Worm (Caenorhabditis elegans): ENCODE measurements around the gene gadr-4.

Gene gadr-4

ce11 chrII:4044349-4044748 lies 18.0 kb downstream of the gadr-4 start, which contains the start of gene rpn-11 (continued):
- TF ChIP-seq Y79H2A.3 (GFP tag; conservative IDR thresholded peaks at IDR 0.05) (0 out of 2 replicates have a peak, but pooled peaks have one; percentile 46), let-526 (GFP tag; IDR thresholded peaks at IDR 0.05) (no peak), F39B2.1 (GFP tag; IDR thresholded peaks at IDR 0.05) (no peak), lag-1 (GFP tag; IDR thresholded peaks at IDR 0.05) (no peak), ztf-3 (GFP tag; optimal IDR thresholded peaks at IDR 0.05) (no peak), hmg-20 (GFP tag; IDR thresholded peaks at IDR 0.05) (no peak), dpl-1 (GFP tag; optimal IDR thresholded peaks at IDR 0.05) (peak; percentile 96), ceh-58 (GFP tag; IDR thresholded peaks at IDR 0.05) (no peak), ekl-4 (GFP tag; IDR thresholded peaks at IDR 0.05) (peak; percentile 72), athp-1 (tag; optimal IDR thresholded peaks at IDR 0.05) (peak; percentile 50), F57A8.1 (GFP tag; optimal IDR thresholded peaks at IDR 0.05) (no peak), F22D6.2 (tag; optimal IDR thresholded peaks at IDR 0.05) (peak; percentile 51), egl-18 (GFP tag; IDR thresholded peaks at IDR 0.05) (no peak), ceh-79 (tag; optimal IDR thresholded peaks at IDR 0.05) (no peak), T26A5.8 (tag; optimal IDR thresholded peaks at IDR 0.05) (no peak), Y53F4B.3 (GFP tag; IDR thresholded peaks at IDR 0.05) (no peak), fkh-3 (tag; optimal IDR thresholded peaks at IDR 0.05) (no peak), B0035.1 (tag; optimal IDR thresholded peaks at IDR 0.05) (no peak), ztf-18 (tag; optimal IDR thresholded peaks at IDR 0.05) (peak; percentile 4), repo-1 (tag; optimal IDR thresholded peaks at IDR 0.05) (peak; percentile 40), rpc-1 (optimal IDR thresholded peaks at IDR 0.05) (no peak), rpc-1 (tag; optimal IDR thresholded peaks at IDR 0.05) (no peak), Y56A3A.18 (GFP tag; IDR thresholded peaks at IDR 0.05) (no peak), mcd-1 (GFP tag; IDR thresholded peaks at IDR 0.05) (peak; percentile 91), mes-4 (tag; optimal IDR thresholded peaks at IDR 0.05) (no peak), bed-1 (GFP tag; IDR thresholded peaks at IDR 0.05) (no peak), dpff-1 (tag; optimal IDR thresholded peaks at IDR 0.05) (no peak), hlh-26 (GFP tag; conservative IDR thresholded peaks at IDR 0.05) (no peak), B0336.3 (GFP tag; IDR thresholded peaks at IDR 0.05) (peak; percentile 68; the same call in 1 of the 2 replicates), nhr-27 (tag; optimal IDR thresholded peaks at IDR 0.05) (no peak), nhr-120 (GFP tag; IDR thresholded peaks at IDR 0.05) (no peak), F57C9.4 (tag; optimal IDR thresholded peaks at IDR 0.05) (no peak), nfya-1 (tag; optimal IDR thresholded peaks at IDR 0.05; ENCODE audit: borderline replicate concordance, insufficient read depth) (no peak), atf-7 (tag; optimal IDR thresholded peaks at IDR 0.05) (peak; percentile 54), dox-1 (GFP tag; IDR thresholded peaks at IDR 0.05) (peak; percentile 92), egrh-3 (GFP tag; IDR thresholded peaks at IDR 0.05) (no peak), bed-2 (GFP tag; IDR thresholded peaks at IDR 0.05) (peak; percentile 10; the same call in 1 of the 2 replicates), lin-35 (GFP tag; optimal IDR thresholded peaks at IDR 0.05) (peak; percentile 62 to 95 (median 69)), tbx-9 (tag; optimal IDR thresholded peaks at IDR 0.05; ENCODE audit: borderline replicate concordance) (no peak), ets-4 (GFP tag; optimal IDR thresholded peaks at IDR 0.05) (no peak), madf-6 (GFP tag; IDR thresholded peaks at IDR 0.05) (peak; percentile 93), snpc-1.3 (tag; optimal IDR thresholded peaks at IDR 0.05; ENCODE audit: insufficient read depth) (peak; percentile 24), F49E8.2 (tag; optimal IDR thresholded peaks at IDR 0.05; ENCODE audit: insufficient read depth) (no peak), C06A6.2 (GFP tag; conservative IDR thresholded peaks at IDR 0.05) (peak; percentile 64; the same call in 1 of the 2 replicates), aptf-2 (GFP tag; conservative IDR thresholded peaks at IDR 0.05) (0 out of 2 replicates have a peak, but pooled peaks have one; percentile 38), T07F8.4 (tag; optimal IDR thresholded peaks at IDR 0.05) (no peak), F23B12.7 (tag; optimal IDR thresholded peaks at IDR 0.05; ENCODE audit: insufficient read depth) (peak; percentile 49), hrde-1 (tag; optimal IDR thresholded peaks at IDR 0.05; ENCODE audit: borderline replicate concordance) (no peak), egl-44 (GFP tag; IDR thresholded peaks at IDR 0.05) (peak; percentile 46; the same call in 1 of the 2 replicates)

Data from whole organism, young adult.